Worm (Caenorhabditis elegans): ENCODE results near the gene lgc-18.

- TF ChIP-seq ceh-82 (tag; optimal IDR thresholded peaks at IDR 0.05): no peak
- no peak for TF ChIP-seq nhr-12 (tag; optimal IDR thresholded peaks at IDR 0.05)
- peak; percentile 29 for TF ChIP-seq F13H6.1 (tag; optimal IDR thresholded peaks at IDR 0.05)
- no peak for TF ChIP-seq elt-1 (tag; optimal IDR thresholded peaks at IDR 0.05)
- TF ChIP-seq mdl-1 (tag; optimal IDR thresholded peaks at IDR 0.05): no peak
- no peak for TF ChIP-seq aly-2 (tag; optimal IDR thresholded peaks at IDR 0.05)
- TF ChIP-seq fos-1 (tag; optimal IDR thresholded peaks at IDR 0.05): peak; percentile 42
These were observed 51.0 kb downstream of the lgc-18 start for ce11 chrX:12176394-12176793.

Data from whole organism, L2 larva.